Worm (Caenorhabditis elegans) whole organism, L1 larva: ENCODE measurements around the gene fbxa-81.

ENCODE experiments used
- C16A3.4 ChIP-seq: fragments of 150-350 bp; optimal IDR thresholded peaks from 2 replicates; lab custom pipeline; 2014; ENCODE audit warnings: missing biosample characterization, missing genetic modification characterization
- F16B12.6 ChIP-seq: fragments of 150-350 bp; optimal IDR thresholded peaks from 2 replicates; lab custom pipeline; 2014; ENCODE audit warnings: missing biosample characterization, missing genetic modification characterization
- Y116A8C.19 ChIP-seq: sonication (generic microtip); optimal IDR thresholded peaks from 2 replicates; lab custom pipeline; 2016; ENCODE audit warnings: missing compliant biosample characterization, missing genetic modification characterization, borderline replicate concordance
- aha-1 ChIP-seq: fragments of 150-350 bp; optimal IDR thresholded peaks from 2 replicates; lab custom pipeline; 2014; ENCODE audit warnings: missing biosample characterization, missing genetic modification characterization
- ama-1 ChIP-seq: fragments of 150-350 bp; optimal IDR thresholded peaks from 2 replicates; lab custom pipeline; 2014
- blmp-1 ChIP-seq: fragments of 150-350 bp; optimal IDR thresholded peaks from 2 replicates; lab custom pipeline; 2014; ENCODE audit warnings: missing biosample characterization, missing genetic modification characterization
- dpl-1 ChIP-seq, 3 experiments: fragments of 150-350 bp in 2 of 3; sonication (generic microtip) in 1 of 3; optimal IDR thresholded peaks; 2 replicates each; lab custom pipeline; 2014 to 2017; ENCODE audit warnings: missing biosample characterization in 3 of 3, missing genetic modification characterization in 3 of 3, missing genetic modification reagents in 3 of 3
- efl-3 ChIP-seq: fragments of 200-800 bp; sonication (Bioruptor generic); optimal IDR thresholded peaks from 2 replicates; lab custom pipeline; 2018; ENCODE audit warnings: mild to moderate bottlenecking, missing genetic modification characterization, missing compliant biosample characterization
- elt-3 ChIP-seq, 6 experiments: fragments of 150-350 bp in 1 of 6; sonication (generic microtip); optimal IDR thresholded peaks; 2 replicates each; lab custom pipeline; 2017 to 2018; ENCODE audit warnings: missing biosample characterization in 6 of 6, missing genetic modification characterization in 6 of 6, inconsistent platforms in 1 of 6
- ets-5 ChIP-seq: fragments of 200-800 bp; sonication (Bioruptor generic); IDR thresholded peaks from 2 replicates; pipeline ENCODE4 v1.3.6; 2022; ENCODE audit warnings: missing genetic modification characterization, missing compliant biosample characterization
- fkh-4 ChIP-seq: sonication (generic microtip); optimal IDR thresholded peaks from 2 replicates; lab custom pipeline; 2016; ENCODE audit warnings: missing compliant biosample characterization, missing genetic modification characterization, borderline replicate concordance
- fkh-8 ChIP-seq: sonication (generic microtip); optimal IDR thresholded peaks from 2 replicates; lab custom pipeline; 2016; ENCODE audit warnings: mild to moderate bottlenecking, missing genetic modification characterization, missing compliant biosample characterization
- hpl-2 ChIP-seq: fragments of 150-350 bp; optimal IDR thresholded peaks from 2 replicates; lab custom pipeline; 2014; ENCODE audit warnings: missing biosample characterization, missing genetic modification reagents, missing genetic modification characterization
- irx-1 ChIP-seq: sonication (generic microtip); optimal IDR thresholded peaks from 2 replicates; lab custom pipeline; 2016; ENCODE audit warnings: missing genetic modification characterization, missing compliant biosample characterization
- lin-14 ChIP-seq: fragments of 200-800 bp; sonication (Bioruptor generic); optimal IDR thresholded peaks from 2 replicates; lab custom pipeline; 2018; ENCODE audit warnings: mild to moderate bottlenecking, missing genetic modification characterization, moderate library complexity, missing compliant biosample characterization
- lin-35 ChIP-seq, 2 experiments: fragments of 150-350 bp; optimal IDR thresholded peaks; 2 replicates each; lab custom pipeline; 2014; ENCODE audit warnings: missing biosample characterization in 2 of 2, missing genetic modification characterization in 2 of 2, missing genetic modification reagents in 2 of 2
- lsy-2 ChIP-seq, 2 experiments: fragments of 150-350 bp; optimal IDR thresholded peaks; 2 replicates each; lab custom pipeline; 2014; ENCODE audit warnings: missing biosample characterization in 2 of 2, missing genetic modification characterization in 2 of 2
- mab-9 ChIP-seq: fragments of 200-800 bp; sonication (Bioruptor generic); IDR thresholded peaks from 2 replicates; pipeline ENCODE4 v1.3.6; 2022; ENCODE audit warnings: missing genetic modification reagents, missing genetic modification characterization, missing compliant biosample characterization
- mdl-1 ChIP-seq, 2 experiments: fragments of 150-350 bp; optimal IDR thresholded peaks; 2 replicates each; lab custom pipeline; 2014 to 2017; ENCODE audit warnings: missing biosample characterization in 2 of 2, missing genetic modification characterization in 2 of 2, inconsistent platforms in 1 of 2
- nhr-12 ChIP-seq: sonication (generic microtip); optimal IDR thresholded peaks from 2 replicates; lab custom pipeline; 2017; ENCODE audit warnings: missing biosample characterization, missing genetic modification characterization
- nhr-19 ChIP-seq: fragments of 200-800 bp; sonication (Bioruptor generic); conservative IDR thresholded peaks from 2 replicates; pipeline ENCODE4 v1.3.6; 2022; ENCODE audit warnings: missing genetic modification characterization, missing compliant biosample characterization
- nhr-77 ChIP-seq: fragments of 150-350 bp; optimal IDR thresholded peaks from 2 replicates; lab custom pipeline; 2014; ENCODE audit warnings: missing biosample characterization, missing genetic modification characterization
- nhr-84 ChIP-seq: sonication (generic microtip); optimal IDR thresholded peaks from 2 replicates; lab custom pipeline; 2017; ENCODE audit warnings: missing biosample characterization, missing genetic modification characterization
- nhr-90 ChIP-seq: sonication (generic microtip); optimal IDR thresholded peaks from 2 replicates; lab custom pipeline; 2016; ENCODE audit warnings: mild to moderate bottlenecking, missing genetic modification characterization, missing compliant biosample characterization; ENCODE audit not compliant: poor library complexity
- pag-3 ChIP-seq: sonication (generic microtip); optimal IDR thresholded peaks from 2 replicates; lab custom pipeline; 2017; ENCODE audit warnings: missing genetic modification characterization, mild to moderate bottlenecking, missing compliant biosample characterization, antibody characterized with exemption, borderline replicate concordance; ENCODE audit not compliant: insufficient read depth
- skn-1 ChIP-seq: fragments of 150-350 bp; optimal IDR thresholded peaks from 2 replicates; lab custom pipeline; 2014; ENCODE audit warnings: missing biosample characterization, missing genetic modification characterization
- snu-23 ChIP-seq: sonication (generic microtip); optimal IDR thresholded peaks from 2 replicates; lab custom pipeline; 2016; ENCODE audit warnings: missing genetic modification characterization, missing compliant biosample characterization
- sox-4 ChIP-seq: sonication (generic microtip); optimal IDR thresholded peaks from 2 replicates; lab custom pipeline; 2016; ENCODE audit warnings: missing genetic modification characterization, missing compliant biosample characterization
- sptf-1 ChIP-seq: fragments of 150-350 bp; optimal IDR thresholded peaks from 2 replicates; lab custom pipeline; 2014; ENCODE audit warnings: missing biosample characterization, missing genetic modification characterization
- swsn-7 ChIP-seq: sonication (generic microtip); optimal IDR thresholded peaks from 2 replicates; lab custom pipeline; 2016; ENCODE audit warnings: missing genetic modification characterization, missing compliant biosample characterization
- unc-62 ChIP-seq: fragments of 150-350 bp; optimal IDR thresholded peaks from 2 replicates; lab custom pipeline; 2014; ENCODE audit warnings: missing biosample characterization, missing genetic modification reagents, missing genetic modification characterization
- unc-86 ChIP-seq: sonication (generic microtip); optimal IDR thresholded peaks from 2 replicates; lab custom pipeline; 2016; ENCODE audit warnings: missing genetic modification characterization, missing compliant biosample characterization
- vab-15 ChIP-seq: sonication (generic microtip); optimal IDR thresholded peaks from 2 replicates; lab custom pipeline; 2017; ENCODE audit warnings: missing genotype, mild to moderate bottlenecking, missing genetic modification characterization, missing compliant biosample characterization
- zip-4 ChIP-seq: fragments of 200-800 bp; sonication (Bioruptor generic); optimal IDR thresholded peaks from 2 replicates; lab custom pipeline; 2018; ENCODE audit warnings: mild to moderate bottlenecking, missing genetic modification characterization, moderate library complexity, missing compliant biosample characterization

Gene fbxa-81

DNA sequence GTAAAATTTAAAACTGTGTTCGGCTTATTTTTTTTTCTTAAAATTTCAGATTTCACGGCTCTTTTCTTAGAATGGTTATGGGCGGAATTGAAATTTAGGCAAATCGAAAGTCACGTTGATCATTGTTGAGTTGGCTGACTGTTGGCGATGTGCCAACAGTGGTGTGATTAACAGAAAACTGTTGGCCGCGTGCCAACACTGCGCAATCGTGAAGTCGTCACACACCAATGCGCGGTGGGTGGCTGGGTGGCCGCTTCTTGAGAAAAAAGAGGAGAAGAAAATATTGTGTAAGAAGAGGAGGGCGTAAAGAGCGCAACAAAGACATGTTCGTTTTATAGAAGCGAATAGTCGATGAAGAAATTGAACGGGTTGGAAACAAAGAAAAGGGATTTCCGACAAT is 50.8 kb downstream of the fbxa-81 start (continued):
- TF ChIP-seq fkh-4 (tag; lab: Kevin White, UChicago) (no peak), mdl-1 (tag; optimal IDR thresholded peaks at IDR 0.05; lab: Kevin White, UChicago) (no peak), aha-1 (tag; lab: Kevin White, UChicago) (no peak), snu-23 (GFP tag; lab: Kevin White, UChicago) (peak; percentile 17), nhr-90 (tag; lab: Kevin White, UChicago) (no peak), nhr-77 (tag; lab: Kevin White, UChicago) (no peak), pag-3 (no peak), ama-1 (peak; percentile 68), unc-86 (tag; lab: Kevin White, UChicago) (no peak), nhr-12 (no peak), F16B12.6 (no peak), efl-3 (no peak), sox-4 (tag; lab: Kevin White, UChicago) (no peak), elt-3 (tag; optimal IDR thresholded peaks at IDR 0.05; lab: Kevin White, UChicago) (no peak), fkh-8 (tag; lab: Kevin White, UChicago) (no peak), blmp-1 (tag; lab: Kevin White, UChicago) (peak; percentile 44), zip-4 (GFP tag; lab: Kevin White, UChicago) (no peak), skn-1 (tag; lab: Kevin White, UChicago) (no peak), C16A3.4 (tag; lab: Kevin White, UChicago) (no peak), lsy-2 (tag; optimal IDR thresholded peaks at IDR 0.05; lab: Kevin White, UChicago) (no peak), ets-5 (GFP tag; lab: Robert Waterston, UW) (no peak), sptf-1 (no peak), irx-1 (tag; lab: Kevin White, UChicago) (no peak), mab-9 (GFP tag; lab: Robert Waterston, UW) (no peak), nhr-19 (GFP tag; lab: Robert Waterston, UW) (no peak), nhr-84 (tag; lab: Kevin White, UChicago) (no peak), dpl-1 (GFP tag; optimal IDR thresholded peaks at IDR 0.05; lab: Kevin White, UChicago) (no peak), unc-62 (GFP tag; lab: Kevin White, UChicago) (no peak), Y116A8C.19 (tag; lab: Kevin White, UChicago) (no peak), vab-15 (no peak), lin-35 (GFP tag; optimal IDR thresholded peaks at IDR 0.05; lab: Kevin White, UChicago) (no peak), hpl-2 (no peak), lin-14 (peak; percentile 54), swsn-7 (tag; lab: Kevin White, UChicago) (no peak)
